Worm (Caenorhabditis elegans) whole organism, L2 larva: ENCODE measurements around the gene C29E4.11.

Experiments
- C34F6.9 ChIP-seq: fragments of 150-350 bp; optimal IDR thresholded peaks from 2 replicates; lab custom pipeline; 2014; ENCODE audit warnings: missing biosample characterization, missing genetic modification characterization
- F13H6.1 ChIP-seq: sonication (generic microtip); optimal IDR thresholded peaks from 2 replicates; lab custom pipeline; 2016; ENCODE audit warnings: missing genetic modification characterization, missing compliant biosample characterization
- R02D3.7 ChIP-seq: fragments of 150-350 bp; optimal IDR thresholded peaks from 2 replicates; lab custom pipeline; 2014; ENCODE audit warnings: missing biosample characterization, missing genetic modification characterization
- Y55F3AM.14 ChIP-seq: fragments of 200-800 bp; sonication (Bioruptor generic); optimal IDR thresholded peaks from 2 replicates; lab custom pipeline; 2018; ENCODE audit warnings: mild to moderate bottlenecking, missing genetic modification characterization, missing compliant biosample characterization
- ZK546.5 ChIP-seq: sonication (generic microtip); optimal IDR thresholded peaks from 2 replicates; lab custom pipeline; 2017; ENCODE audit warnings: missing biosample characterization, missing genetic modification characterization
- ama-1 ChIP-seq: fragments of 150-350 bp; optimal IDR thresholded peaks from 2 replicates; lab custom pipeline; 2018; ENCODE audit warnings: inconsistent platforms
- blmp-1 ChIP-seq: sonication (generic microtip); optimal IDR thresholded peaks from 2 replicates; lab custom pipeline; 2017; ENCODE audit warnings: missing genetic modification characterization, mild to moderate bottlenecking, missing compliant biosample characterization, antibody characterized with exemption, moderate library complexity; ENCODE audit not compliant: insufficient read depth
- ceh-16 ChIP-seq: fragments of 150-350 bp; optimal IDR thresholded peaks from 2 replicates; lab custom pipeline; 2014; ENCODE audit warnings: missing biosample characterization, missing genetic modification characterization
- ceh-82 ChIP-seq: fragments of 150-350 bp; optimal IDR thresholded peaks from 2 replicates; lab custom pipeline; 2014; ENCODE audit warnings: missing biosample characterization, missing genetic modification characterization
- crh-2 ChIP-seq: sonication (generic microtip); optimal IDR thresholded peaks from 2 replicates; lab custom pipeline; 2017; ENCODE audit warnings: missing biosample characterization, missing genetic modification characterization
- egl-27 ChIP-seq: sonication (generic microtip); optimal IDR thresholded peaks from 3 replicates; lab custom pipeline; 2017; ENCODE audit warnings: missing biosample characterization, missing genetic modification reagents, missing genetic modification characterization
- elt-3 ChIP-seq: sonication (generic microtip); optimal IDR thresholded peaks from 2 replicates; lab custom pipeline; 2017; ENCODE audit warnings: missing biosample characterization, missing genetic modification characterization
- gmeb-1 ChIP-seq: fragments of 150-350 bp; optimal IDR thresholded peaks from 2 replicates; lab custom pipeline; 2014; ENCODE audit warnings: missing biosample characterization, missing genetic modification characterization
- lin-11 ChIP-seq: fragments of 150-350 bp; sonication (generic microtip); optimal IDR thresholded peaks from 2 replicates; lab custom pipeline; 2014; ENCODE audit warnings: missing biosample characterization, missing genetic modification characterization, inconsistent platforms, mixed read lengths
- lin-13 ChIP-seq: fragments of 150-350 bp; optimal IDR thresholded peaks from 2 replicates; lab custom pipeline; 2014; ENCODE audit warnings: missing biosample characterization, missing genetic modification reagents, missing genetic modification characterization
- lin-39 ChIP-seq: fragments of 150-350 bp; optimal IDR thresholded peaks from 2 replicates; lab custom pipeline; 2014; ENCODE audit warnings: missing biosample characterization, missing genetic modification reagents, missing genetic modification characterization
- lsy-2 ChIP-seq, 2 experiments: fragments of 150-350 bp in 1 of 2; sonication (generic microtip) in 1 of 2; optimal IDR thresholded peaks; 2 replicates each; lab custom pipeline; 2014 to 2017; ENCODE audit warnings: missing biosample characterization in 2 of 2, missing genetic modification characterization in 2 of 2
- mab-5 ChIP-seq: fragments of 150-350 bp; optimal IDR thresholded peaks from 2 replicates; lab custom pipeline; 2014; ENCODE audit warnings: missing biosample characterization, missing genetic modification characterization
- mbf-1 ChIP-seq: sonication (generic microtip); optimal IDR thresholded peaks from 2 replicates; lab custom pipeline; 2017; ENCODE audit warnings: missing biosample characterization, missing genetic modification characterization
- mdl-1 ChIP-seq, 2 experiments: fragments of 150-350 bp in 1 of 2; sonication (generic microtip) in 1 of 2; optimal IDR thresholded peaks; 2 replicates each; lab custom pipeline; 2017; ENCODE audit warnings: missing biosample characterization in 2 of 2, missing genetic modification characterization in 2 of 2
- nhr-11 ChIP-seq: fragments of 150-350 bp; optimal IDR thresholded peaks from 2 replicates; lab custom pipeline; 2014; ENCODE audit warnings: missing biosample characterization, missing genetic modification characterization
- nhr-129 ChIP-seq: fragments of 150-350 bp; optimal IDR thresholded peaks from 2 replicates; lab custom pipeline; 2014; ENCODE audit warnings: missing biosample characterization, missing genetic modification characterization
- nhr-21 ChIP-seq: fragments of 150-350 bp; optimal IDR thresholded peaks from 2 replicates; lab custom pipeline; 2014; ENCODE audit warnings: missing biosample characterization, missing genetic modification characterization
- nhr-23 ChIP-seq: fragments of 150-350 bp; optimal IDR thresholded peaks from 2 replicates; lab custom pipeline; 2014; ENCODE audit warnings: missing biosample characterization, missing genetic modification reagents, missing genetic modification characterization
- nhr-237 ChIP-seq: fragments of 150-350 bp; optimal IDR thresholded peaks from 2 replicates; lab custom pipeline; 2014; ENCODE audit warnings: missing biosample characterization, missing genetic modification characterization
- nhr-25 ChIP-seq: fragments of 150-350 bp; sonication (generic microtip); optimal IDR thresholded peaks from 3 replicates; lab custom pipeline; 2014; ENCODE audit warnings: missing biosample characterization, missing genetic modification characterization
- nhr-6 ChIP-seq: fragments of 150-350 bp; optimal IDR thresholded peaks from 2 replicates; lab custom pipeline; 2014; ENCODE audit warnings: missing biosample characterization, missing genetic modification characterization
- nhr-77 ChIP-seq: fragments of 150-350 bp; optimal IDR thresholded peaks from 2 replicates; lab custom pipeline; 2014; ENCODE audit warnings: missing biosample characterization, missing genetic modification characterization
- peb-1 ChIP-seq: fragments of 150-350 bp; optimal IDR thresholded peaks from 2 replicates; lab custom pipeline; 2014; ENCODE audit warnings: missing biosample characterization, missing genetic modification characterization
- sem-4 ChIP-seq: fragments of 150-350 bp; optimal IDR thresholded peaks from 2 replicates; lab custom pipeline; 2014; ENCODE audit warnings: missing biosample characterization, missing genetic modification reagents, missing genetic modification characterization
- skn-1 ChIP-seq: sonication (generic microtip); optimal IDR thresholded peaks from 2 replicates; lab custom pipeline; 2017; ENCODE audit warnings: missing biosample characterization, missing genetic modification characterization
- sma-3 ChIP-seq: sonication (generic microtip); optimal IDR thresholded peaks from 2 replicates; lab custom pipeline; 2016; ENCODE audit warnings: missing genetic modification reagents, missing genetic modification characterization, missing compliant biosample characterization
- sma-9 ChIP-seq, 2 experiments: fragments of 150-350 bp in 1 of 2; sonication (generic microtip) in 1 of 2; optimal IDR thresholded peaks; 2 replicates each; lab custom pipeline; 2014 to 2016; ENCODE audit warnings: missing genetic modification characterization in 2 of 2, mild to moderate bottlenecking in 1 of 2, missing biosample characterization in 1 of 2, missing compliant biosample characterization in 1 of 2, missing genetic modification reagents in 1 of 2, moderate library complexity in 1 of 2
- snpc-4 ChIP-seq: fragments of 150-350 bp; optimal IDR thresholded peaks from 2 replicates; lab custom pipeline; 2014; ENCODE audit warnings: missing biosample characterization, missing genetic modification characterization
- unc-39 ChIP-seq: fragments of 150-350 bp; optimal IDR thresholded peaks from 2 replicates; lab custom pipeline; 2014; ENCODE audit warnings: missing biosample characterization, missing genetic modification characterization
- unc-55 ChIP-seq: fragments of 150-350 bp; sonication (generic microtip); optimal IDR thresholded peaks from 3 replicates; lab custom pipeline; 2014; ENCODE audit warnings: missing biosample characterization, missing genetic modification reagents, missing genetic modification characterization
- unc-62 ChIP-seq: fragments of 150-350 bp; optimal IDR thresholded peaks from 2 replicates; lab custom pipeline; 2014; ENCODE audit warnings: missing biosample characterization, missing genetic modification reagents, missing genetic modification characterization
- zag-1 ChIP-seq: fragments of 150-350 bp; optimal IDR thresholded peaks from 2 replicates; lab custom pipeline; 2014; ENCODE audit warnings: missing biosample characterization, missing genetic modification characterization
- ztf-1 ChIP-seq: fragments of 200-800 bp; sonication (Bioruptor generic); conservative IDR thresholded peaks from 2 replicates; pipeline ENCODE4 v1.3.6; 2022; ENCODE audit warnings: missing genetic modification characterization, missing compliant biosample characterization
- ztf-11 ChIP-seq: sonication (generic microtip); optimal IDR thresholded peaks from 2 replicates; lab custom pipeline; 2017; ENCODE audit warnings: missing biosample characterization, missing genetic modification characterization
- ztf-4 ChIP-seq: fragments of 150-350 bp; optimal IDR thresholded peaks from 2 replicates; lab custom pipeline; 2014; ENCODE audit warnings: missing biosample characterization, missing genetic modification characterization

C29E4.11 gene

ce11 chrIII:7978723-7979122 lies 20.8 kb upstream of the C29E4.11 start (continued):
- TF ChIP-seq peb-1 (tag; lab: Kevin White, UChicago) (no peak), nhr-77 (tag; lab: Kevin White, UChicago) (no peak), sma-3 (GFP tag; lab: Kevin White, UChicago) (peak; percentile 84), ceh-16 (tag; lab: Kevin White, UChicago) (no peak), nhr-6 (no peak), nhr-129 (peak; percentile 54), unc-39 (tag; lab: Kevin White, UChicago) (no peak), ztf-4 (tag; lab: Kevin White, UChicago) (peak; percentile 30), egl-27 (tag; lab: Kevin White, UChicago) (no peak), nhr-25 (tag; lab: Kevin White, UChicago) (peak; percentile 66), blmp-1 (tag; lab: Kevin White, UChicago) (peak; percentile 9), Y55F3AM.14 (GFP tag; lab: Kevin White, UChicago) (no peak), unc-55 (GFP tag; lab: Kevin White, UChicago) (peak; percentile 43), nhr-237 (tag; lab: Kevin White, UChicago) (no peak), ZK546.5 (no peak), ama-1 (lab: Kevin White, UChicago) (no peak), lin-39 (tag; lab: Kevin White, UChicago) (no peak), skn-1 (tag; lab: Kevin White, UChicago) (no peak), lin-13 (GFP tag; lab: Kevin White, UChicago) (peak; percentile 33), unc-62 (no peak), F13H6.1 (peak; percentile 70)
- TF ChIP-seq, all 48 proteins: peak for 16

DNA sequence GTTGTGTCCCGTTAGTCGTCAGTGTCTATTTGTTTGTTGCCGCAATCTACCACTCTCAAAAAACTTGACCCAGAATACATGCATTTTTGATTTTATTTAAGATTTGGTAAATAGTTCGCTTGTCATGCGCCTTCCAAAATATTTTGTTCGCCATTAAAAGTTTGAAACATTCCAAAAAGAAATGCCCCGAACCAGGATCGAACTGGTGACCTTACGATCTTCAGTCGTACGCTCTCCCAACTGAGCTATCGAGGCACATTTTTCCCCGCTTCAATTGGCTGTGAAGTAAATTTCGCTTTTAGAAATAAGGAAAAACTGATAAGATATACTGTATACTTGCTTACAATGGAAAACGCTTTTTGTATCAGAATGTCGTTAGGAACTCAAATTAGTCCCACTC lies 20.4 kb upstream of the C29E4.11 start:
- TF ChIP-seq R02D3.7 (tag; lab: Kevin White, UChicago) (no peak), nhr-21 (tag; lab: Kevin White, UChicago) (peak; percentile 26)
- TF ChIP-seq, all 48 proteins: peak for 1

DNA sequence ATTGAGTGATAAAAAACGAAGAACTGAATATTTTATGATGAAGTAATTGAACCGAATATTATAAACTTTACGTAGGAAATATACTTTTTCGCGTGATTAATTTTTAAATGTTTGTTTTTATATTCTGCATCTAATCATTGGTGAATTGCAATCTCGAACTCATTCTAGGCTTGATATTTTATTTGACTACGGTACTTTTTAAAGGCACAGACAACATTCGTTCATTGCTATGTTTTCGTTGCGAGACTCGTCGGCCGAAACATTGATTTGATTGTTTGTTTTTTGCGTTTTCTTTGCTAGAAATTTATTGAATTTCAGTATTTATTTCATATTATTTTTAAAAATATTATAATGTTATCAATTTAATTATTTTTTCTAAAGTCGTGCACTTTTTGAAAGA lies 19.9 kb upstream of the C29E4.11 start, which contains the start of gene C06G4.4:
TSS of gene C06G4.4 (minus strand) at position 36 of the 400 bp plus-strand sequence.
- no peak for TF ChIP-seq mbf-1
- TF ChIP-seq F13H6.1, result no peak
- no peak for TF ChIP-seq nhr-77 (tag; lab: Kevin White, UChicago)
- no peak for TF ChIP-seq lin-11 (tag; lab: Kevin White, UChicago)
- TF ChIP-seq crh-2 (tag; lab: Kevin White, UChicago), result no peak
- no peak for TF ChIP-seq egl-27 (tag; lab: Kevin White, UChicago)
- no peak for TF ChIP-seq ztf-11 (tag; lab: Kevin White, UChicago)
- TF ChIP-seq unc-62, result no peak
- TF ChIP-seq unc-39 (tag; lab: Kevin White, UChicago), result no peak
- TF ChIP-seq R02D3.7 (tag; lab: Kevin White, UChicago), result no peak
- no peak for TF ChIP-seq nhr-237 (tag; lab: Kevin White, UChicago)
- TF ChIP-seq nhr-6, result no peak
- no peak for TF ChIP-seq ama-1 (lab: Kevin White, UChicago)
- TF ChIP-seq C34F6.9, result no peak
- TF ChIP-seq skn-1 (tag; lab: Kevin White, UChicago), result no peak
- no peak for TF ChIP-seq elt-3 (tag; lab: Kevin White, UChicago)
- no peak for TF ChIP-seq sma-9 (GFP tag; optimal IDR thresholded peaks at IDR 0.05; lab: Kevin White, UChicago)
- TF ChIP-seq sma-9 (tag; optimal IDR thresholded peaks at IDR 0.05; lab: Kevin White, UChicago), result no peak
- no peak for TF ChIP-seq ceh-16 (tag; lab: Kevin White, UChicago)

- TF ChIP-seq peb-1 (tag; lab: Kevin White, UChicago) (no peak), sma-3 (GFP tag; lab: Kevin White, UChicago) (peak; percentile 11), nhr-77 (tag; lab: Kevin White, UChicago) (no peak), C34F6.9 (no peak), F13H6.1 (peak; percentile 26), sma-9 (GFP tag; optimal IDR thresholded peaks at IDR 0.05; lab: Kevin White, UChicago) (peak; percentile 7), sma-9 (tag; optimal IDR thresholded peaks at IDR 0.05; lab: Kevin White, UChicago) (no peak), ama-1 (lab: Kevin White, UChicago) (peak; percentile 24), ceh-82 (no peak), nhr-21 (tag; lab: Kevin White, UChicago) (peak; percentile 45)
These were observed 19.3 kb upstream of the C29E4.11 start for ce11 chrIII:7977224-7977623.

- TF ChIP-seq nhr-6 (no peak), mdl-1 (tag; optimal IDR thresholded peaks at IDR 0.05; lab: Kevin White, UChicago) (no peak), nhr-129 (peak; percentile 65), ztf-4 (tag; lab: Kevin White, UChicago) (peak; percentile 45), crh-2 (tag; lab: Kevin White, UChicago) (peak; percentile 6), lin-11 (tag; lab: Kevin White, UChicago) (no peak), ceh-82 (no peak), lsy-2 (tag; optimal IDR thresholded peaks at IDR 0.05; lab: Kevin White, UChicago) (peak in 1 of 2 experiments; percentile 39), snpc-4 (tag; lab: Kevin White, UChicago) (no peak), sem-4 (tag; lab: Kevin White, UChicago) (no peak), F13H6.1 (no peak), mab-5 (no peak), ztf-1 (no peak), nhr-11 (tag; lab: Kevin White, UChicago) (no peak), unc-39 (tag; lab: Kevin White, UChicago) (no peak), gmeb-1 (tag; lab: Kevin White, UChicago) (no peak), Y55F3AM.14 (GFP tag; lab: Kevin White, UChicago) (no peak), nhr-23 (tag; lab: Kevin White, UChicago) (no peak), zag-1 (tag; lab: Kevin White, UChicago) (no peak), C34F6.9 (peak; percentile 15), nhr-25 (tag; lab: Kevin White, UChicago) (peak; percentile 41)
These were observed 16.2 kb upstream of the C29E4.11 start for ce11 chrIII:7973968-7974607.
